Fruit fly (Drosophila melanogaster): ENCODE results near the gene omd.
A peak's percentile ranks its signal among the peaks of the same experiment; 100 is the strongest.

Gene omd

dm6 chr3R:13644778-13645660 lies 42.0 kb downstream of the omd start (continued):
- TF ChIP-seq dmrt11E (tag; optimal IDR thresholded peaks at IDR 0.05) (no peak), CG1647 (GFP tag; optimal IDR thresholded peaks at IDR 0.05) (no peak), al (GFP tag; IDR thresholded peaks at IDR 0.05) (no peak), CG7556 (GFP tag; optimal IDR thresholded peaks at IDR 0.05) (peak; percentile 34), CG6683 (GFP tag; optimal IDR thresholded peaks at IDR 0.05) (peak; percentile 25), CG30403 (GFP tag; optimal IDR thresholded peaks at IDR 0.05) (peak; percentile 30), nerfin-2 (GFP tag; IDR thresholded peaks at IDR 0.05; ENCODE audit: partially characterized antibody) (no peak), CG9437 (GFP tag; optimal IDR thresholded peaks at IDR 0.05) (peak; percentile 92), pan (optimal IDR thresholded peaks at IDR 0.05) (no peak), pan (GFP tag; optimal IDR thresholded peaks at IDR 0.05 in 1 of 2, IDR thresholded peaks at IDR 0.05 in 1 of 2) (peak in 1 of 2 experiments; percentile 55), CG1529 (GFP tag; optimal IDR thresholded peaks at IDR 0.05) (no peak), pros (GFP tag; optimal IDR thresholded peaks at IDR 0.05) (peak; percentile 35), CG10979 (tag; optimal IDR thresholded peaks at IDR 0.05) (peak; percentile 25), dimm (GFP tag; IDR thresholded peaks at IDR 0.05) (no peak), CG17385 (GFP tag; optimal IDR thresholded peaks at IDR 0.05) (peak; percentile 32), az2 (GFP tag; optimal IDR thresholded peaks at IDR 0.05) (peak; percentile 22), PHDP (tag; optimal IDR thresholded peaks at IDR 0.05) (peak; percentile 77), YL-1 (GFP tag; optimal IDR thresholded peaks at IDR 0.05) (peak; percentile 83), CG9876 (GFP tag; optimal IDR thresholded peaks at IDR 0.05) (no peak), CG31365 (tag; optimal IDR thresholded peaks at IDR 0.05) (peak; percentile 6), NK7.1 (GFP tag; optimal IDR thresholded peaks at IDR 0.05) (no peak), toy (GFP tag; IDR thresholded peaks at IDR 0.05) (no peak), zf30C (GFP tag; optimal IDR thresholded peaks at IDR 0.05) (peak; percentile 68), CG14050 (GFP tag; IDR thresholded peaks at IDR 0.05) (peak; percentile 49; the same call in 1 of the 3 replicates), Sry-δ (GFP tag; optimal IDR thresholded peaks at IDR 0.05) (no peak), ranshi (GFP tag; IDR thresholded peaks at IDR 0.05) (no peak), lbe (GFP tag; optimal IDR thresholded peaks at IDR 0.05) (peak; percentile 54), her (GFP tag; optimal IDR thresholded peaks at IDR 0.05) (no peak), Blimp-1 (GFP tag; optimal IDR thresholded peaks at IDR 0.05) (no peak), peb (GFP tag; IDR thresholded peaks at IDR 0.05) (peak; percentile 6; the same call in 1 of the 2 replicates), BtbVII (GFP tag; optimal IDR thresholded peaks at IDR 0.05) (peak; percentile 47), CG10274 (GFP tag; optimal IDR thresholded peaks at IDR 0.05) (no peak), CG15073 (GFP tag; optimal IDR thresholded peaks at IDR 0.05) (no peak), Dfd (GFP tag; optimal IDR thresholded peaks at IDR 0.05) (no peak), CG34422 (GFP tag; IDR thresholded peaks at IDR 0.05) (peak; percentile 84; the same call in 1 of the 3 replicates), CG3407 (GFP tag; optimal IDR thresholded peaks at IDR 0.05) (no peak), CG11723 (GFP tag; optimal IDR thresholded peaks at IDR 0.05) (no peak), CG3065 (GFP tag; optimal IDR thresholded peaks at IDR 0.05) (no peak), CG18262 (tag; optimal IDR thresholded peaks at IDR 0.05) (peak; percentile 34), crp (GFP tag; optimal IDR thresholded peaks at IDR 0.05) (no peak), CG10267 (tag; optimal IDR thresholded peaks at IDR 0.05) (peak; percentile 33), CG9215 (GFP tag; IDR thresholded peaks at IDR 0.05) (no peak), odd (GFP tag; optimal IDR thresholded peaks at IDR 0.05) (peak; percentile 43), CG3281 (GFP tag; optimal IDR thresholded peaks at IDR 0.05) (no peak), Myb (GFP tag; optimal IDR thresholded peaks at IDR 0.05) (no peak), org-1 (GFP tag; optimal IDR thresholded peaks at IDR 0.05) (no peak), tup (GFP tag; optimal IDR thresholded peaks at IDR 0.05) (peak; percentile 18), CG12391 (tag; optimal IDR thresholded peaks at IDR 0.05) (peak; percentile 42), yki (optimal IDR thresholded peaks at IDR 0.05) (peak; percentile 43)
